Fruit fly (Drosophila melanogaster): Measurements from ENCODE around the gene CG33284.

DNA sequence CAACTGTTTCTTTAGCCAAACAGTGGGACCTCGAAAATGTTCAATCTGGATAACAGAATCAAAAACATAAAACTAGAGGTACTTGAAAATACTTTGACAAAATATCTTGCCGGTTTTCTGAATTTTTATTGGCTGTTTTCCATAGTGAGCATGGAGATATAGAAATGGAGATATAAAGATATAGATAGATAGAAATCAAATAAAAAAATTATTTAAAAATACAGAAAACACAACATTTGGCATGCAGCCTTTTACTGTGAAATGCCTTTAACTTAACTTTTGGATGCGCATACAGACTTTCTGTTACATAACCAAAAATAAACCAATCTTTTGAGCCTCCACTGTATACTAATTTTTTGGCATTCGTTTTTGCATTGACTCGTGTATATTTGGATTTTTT is 23.1 kb upstream of the CG33284 start:
- TF ChIP-seq Pif1A (GFP tag; optimal IDR thresholded peaks at IDR 0.05) = no peak
- no peak for TF ChIP-seq CG10348 (GFP tag; IDR thresholded peaks at IDR 0.05)
- no peak for TF ChIP-seq Pif1B (GFP tag; optimal IDR thresholded peaks at IDR 0.05)
- no peak for TF ChIP-seq CG34367 (tag; optimal IDR thresholded peaks at IDR 0.05)
- TF ChIP-seq gl (tag; optimal IDR thresholded peaks at IDR 0.05) = no peak
- TF ChIP-seq fd96Ca (GFP tag; IDR thresholded peaks at IDR 0.05) = no peak
